Fruit fly (Drosophila melanogaster) whole organism, embryonic: ENCODE results near the gene Eip93F.

Source experiments
- CG1024 ChIP-seq: fragments of 200-800 bp; sonication (Bioruptor generic); IDR thresholded peaks from 2 replicates; pipeline ENCODE4 v1.3.6; 2022; ENCODE audit warnings: missing biosample characterization, missing genetic modification characterization
- CG11093 ChIP-seq: fragments of 200-800 bp; sonication (Bioruptor generic); IDR thresholded peaks from 3 replicates; pipeline ENCODE4 v1.3.6; 2022; ENCODE audit warnings: missing biosample characterization, missing genetic modification characterization
- CG11560 ChIP-seq: fragments of 200-800 bp; sonication (Bioruptor generic); IDR thresholded peaks from 3 replicates; pipeline ENCODE4 v1.3.6; 2022; ENCODE audit warnings: missing biosample characterization, missing genetic modification characterization
- CG12744 ChIP-seq: fragments of 200-800 bp; sonication (Bioruptor generic); optimal IDR thresholded peaks from 2 replicates; lab custom pipeline; 2016; ENCODE audit warnings: missing biosample characterization, missing genetic modification characterization
- CG17361 ChIP-seq: fragments of 200-800 bp; sonication (Bioruptor generic); IDR thresholded peaks from 3 replicates; pipeline ENCODE4 v1.3.6; 2022; ENCODE audit warnings: missing biosample characterization, missing genetic modification characterization
- CG17912 ChIP-seq: fragments of 200-800 bp; sonication (Bioruptor generic); optimal IDR thresholded peaks from 2 replicates; lab custom pipeline; 2018; ENCODE audit warnings: missing biosample characterization, mild to moderate bottlenecking, missing genetic modification characterization
- CG18476 ChIP-seq: fragments of 200-800 bp; sonication (Bioruptor generic); optimal IDR thresholded peaks from 2 replicates; lab custom pipeline; 2016; ENCODE audit warnings: missing biosample characterization, mild to moderate bottlenecking, missing genetic modification characterization
- CG3163 ChIP-seq: fragments of 200-800 bp; sonication (Bioruptor generic); optimal IDR thresholded peaks from 3 replicates; lab custom pipeline; 2016; ENCODE audit warnings: missing biosample characterization, missing genetic modification characterization
- CG34376 ChIP-seq: fragments of 200-800 bp; sonication (Bioruptor generic); optimal IDR thresholded peaks from 2 replicates; lab custom pipeline; 2018; ENCODE audit warnings: missing biosample characterization, mild to moderate bottlenecking, missing genetic modification characterization
- CG3838 ChIP-seq: fragments of 200-800 bp; sonication (Bioruptor generic); optimal IDR thresholded peaks from 3 replicates; lab custom pipeline; 2016; ENCODE audit warnings: missing biosample characterization, missing genetic modification characterization
- CG5180 ChIP-seq: fragments of 200-800 bp; sonication (Bioruptor generic); optimal IDR thresholded peaks from 3 replicates; lab custom pipeline; 2017; ENCODE audit warnings: missing biosample characterization, missing genetic modification characterization, mild to moderate bottlenecking, moderate library complexity, missing genetic modification reagents
- CG7357 ChIP-seq: fragments of 200-800 bp; sonication (Bioruptor generic); IDR thresholded peaks from 3 replicates; pipeline ENCODE4 v1.3.6; 2022; ENCODE audit warnings: missing biosample characterization, missing genetic modification characterization
- CG9437 ChIP-seq: fragments of 200-800 bp; sonication (Bioruptor generic); optimal IDR thresholded peaks from 2 replicates; lab custom pipeline; 2018; ENCODE audit warnings: missing biosample characterization, mild to moderate bottlenecking, missing genetic modification characterization
- CG9797 ChIP-seq: fragments of 200-800 bp; sonication (Bioruptor generic); optimal IDR thresholded peaks from 3 replicates; lab custom pipeline; 2018; ENCODE audit warnings: missing biosample characterization, mild to moderate bottlenecking, missing genetic modification characterization
- CG9876 ChIP-seq: fragments of 200-800 bp; sonication (Bioruptor generic); optimal IDR thresholded peaks from 2 replicates; lab custom pipeline; 2016; ENCODE audit warnings: missing biosample characterization, missing genetic modification characterization
- D ChIP-seq, 2 experiments: fragments of 200-800 bp in 1 of 2; fragments of >200 bp in 1 of 2; sonication (Bioruptor generic) in 1 of 2; optimal IDR thresholded peaks; 2 replicates in 1 of 2; 3 replicates in 1 of 2; lab custom pipeline; 2017; ENCODE audit warnings: mild to moderate bottlenecking in 1 of 2, missing biosample characterization in 1 of 2, missing genetic modification characterization in 1 of 2, missing genetic modification reagents in 1 of 2
- Dad ChIP-seq: fragments of 200-800 bp; sonication (Bioruptor generic); optimal IDR thresholded peaks from 3 replicates; lab custom pipeline; 2016; ENCODE audit warnings: missing biosample characterization, missing genetic modification characterization
- Dbx ChIP-seq: fragments of 200-800 bp; sonication (Bioruptor generic); IDR thresholded peaks from 3 replicates; pipeline ENCODE4 v1.3.6; 2022; ENCODE audit warnings: missing biosample characterization, missing genetic modification characterization
- Dll ChIP-seq: fragments of 200-800 bp; sonication (Bioruptor generic); IDR thresholded peaks from 4 replicates; pipeline ENCODE4 v1.3.6; 2022; ENCODE audit warnings: missing biosample characterization, missing genetic modification characterization; ENCODE audit not compliant: partially characterized antibody
- Dref ChIP-seq: fragments of 200-800 bp; sonication (Bioruptor generic); IDR thresholded peaks from 2 replicates; pipeline ENCODE4 v1.3.6; 2022; ENCODE audit warnings: missing biosample characterization, missing genetic modification characterization
- Drgx ChIP-seq: fragments of 200-800 bp; sonication (Bioruptor generic); IDR thresholded peaks from 2 replicates; pipeline ENCODE4 v1.3.6; 2022; ENCODE audit warnings: missing biosample characterization, missing genetic modification characterization
- E2f1 ChIP-seq: fragments of 200-800 bp; sonication (Bioruptor generic); IDR thresholded peaks from 2 replicates; pipeline ENCODE4 v1.3.6; 2022; ENCODE audit warnings: missing biosample characterization, missing genetic modification characterization
- Ets65A ChIP-seq: fragments of 200-800 bp; sonication (Bioruptor generic); peaks from one replicate; lab custom pipeline; 2016; ENCODE audit warnings: missing biosample characterization, missing genetic modification characterization
- Hmx ChIP-seq: fragments of 200-800 bp; sonication (Bioruptor generic); optimal IDR thresholded peaks from 2 replicates; lab custom pipeline; 2016; ENCODE audit warnings: missing biosample characterization, missing genetic modification characterization
- MESR4 ChIP-seq: fragments of 200-800 bp; sonication (Bioruptor generic); optimal IDR thresholded peaks from 2 replicates; lab custom pipeline; 2018; ENCODE audit warnings: missing biosample characterization, mild to moderate bottlenecking, missing genetic modification characterization, moderate library complexity
- MTF-1 ChIP-seq: fragments of 200-800 bp; sonication (Bioruptor generic); optimal IDR thresholded peaks from 2 replicates; lab custom pipeline; 2018; ENCODE audit warnings: missing biosample characterization, mild to moderate bottlenecking, missing genetic modification characterization, borderline replicate concordance
- Oli ChIP-seq: fragments of 200-800 bp; sonication (Bioruptor generic); optimal IDR thresholded peaks from 2 replicates; lab custom pipeline; 2018; ENCODE audit warnings: missing biosample characterization, mild to moderate bottlenecking, missing genetic modification characterization, moderate library complexity
- Opbp ChIP-seq: fragments of 200-800 bp; sonication (Bioruptor generic); IDR thresholded peaks from 3 replicates; pipeline ENCODE4 v1.3.6; 2022; ENCODE audit warnings: missing biosample characterization, missing genetic modification characterization; ENCODE audit not compliant: partially characterized antibody
- PHDP ChIP-seq: fragments of 200-800 bp; sonication (Bioruptor generic); optimal IDR thresholded peaks from 3 replicates; lab custom pipeline; 2018; ENCODE audit warnings: missing biosample characterization, mild to moderate bottlenecking, missing genetic modification characterization, moderate library complexity
- Ptx1 ChIP-seq: fragments of 200-800 bp; sonication (Bioruptor generic); IDR thresholded peaks from 2 replicates; pipeline ENCODE4 v1.3.6; 2022; ENCODE audit warnings: missing biosample characterization, missing genetic modification characterization
- Rfx ChIP-seq: fragments of 200-800 bp; sonication (Bioruptor generic); IDR thresholded peaks from 2 replicates; pipeline ENCODE4 v1.3.6; 2022; ENCODE audit warnings: missing biosample characterization, missing genetic modification characterization
- Xbp1 ChIP-seq: fragments of 200-800 bp; sonication (Bioruptor generic); optimal IDR thresholded peaks from 3 replicates; lab custom pipeline; 2016; ENCODE audit warnings: missing biosample characterization, mild to moderate bottlenecking, missing genetic modification characterization
- bbx ChIP-seq: fragments of 200-800 bp; sonication (Bioruptor generic); IDR thresholded peaks from 2 replicates; pipeline ENCODE4 v1.3.6; 2022; ENCODE audit warnings: missing biosample characterization, missing genetic modification characterization; ENCODE audit not compliant: partially characterized antibody
- bigmax ChIP-seq: fragments of 200-800 bp; sonication (Bioruptor generic); optimal IDR thresholded peaks from 2 replicates; lab custom pipeline; 2018; ENCODE audit warnings: missing biosample characterization, mild to moderate bottlenecking, missing genetic modification characterization
- bsh ChIP-seq, 2 experiments: fragments of 200-800 bp; sonication (Bioruptor generic); optimal IDR thresholded peaks; 2 replicates each; lab custom pipeline; 2017 to 2018; ENCODE audit warnings: mild to moderate bottlenecking in 2 of 2, missing biosample characterization in 2 of 2, missing genetic modification characterization in 2 of 2, moderate library complexity in 1 of 2
- exex ChIP-seq: fragments of 200-800 bp; sonication (Bioruptor generic); optimal IDR thresholded peaks from 4 replicates; lab custom pipeline; 2018; ENCODE audit warnings: missing biosample characterization, mild to moderate bottlenecking, missing genetic modification characterization, moderate library complexity
- gem ChIP-seq: fragments of 200-800 bp; sonication (Bioruptor generic); optimal IDR thresholded peaks from 2 replicates; lab custom pipeline; 2019; ENCODE audit warnings: missing biosample characterization, mild to moderate bottlenecking, missing genetic modification characterization, moderate library complexity
- lmd ChIP-seq: fragments of 200-800 bp; sonication (Bioruptor generic); IDR thresholded peaks from 2 replicates; pipeline ENCODE4 v1.3.6; 2022; ENCODE audit warnings: missing biosample characterization, missing genetic modification characterization
- nom ChIP-seq: fragments of 200-800 bp; sonication (Bioruptor generic); optimal IDR thresholded peaks from 2 replicates; lab custom pipeline; 2017; ENCODE audit warnings: missing biosample characterization, missing genetic modification characterization, mild to moderate bottlenecking, moderate library complexity, missing genetic modification reagents
- p53 ChIP-seq: fragments of 200-800 bp; sonication (Bioruptor generic); optimal IDR thresholded peaks from 2 replicates; lab custom pipeline; 2016; ENCODE audit warnings: missing biosample characterization, missing genetic modification characterization
- pros ChIP-seq: fragments of 200-800 bp; sonication (Bioruptor generic); optimal IDR thresholded peaks from 3 replicates; lab custom pipeline; 2019; ENCODE audit warnings: missing biosample characterization, mild to moderate bottlenecking, missing genetic modification characterization, moderate library complexity
- sens ChIP-seq: fragments of 200-800 bp; sonication (Bioruptor generic); peaks from one replicate; lab custom pipeline; 2016; ENCODE audit warnings: missing biosample characterization, missing genetic modification characterization
- slbo ChIP-seq: fragments of 200-800 bp; sonication (Bioruptor generic); IDR thresholded peaks from 2 replicates; pipeline ENCODE4 v1.3.6; 2022; ENCODE audit warnings: missing biosample characterization, missing genetic modification characterization
- trh ChIP-seq: fragments of 200-800 bp; sonication (Bioruptor generic); optimal IDR thresholded peaks from 2 replicates; lab custom pipeline; 2016; ENCODE audit warnings: missing biosample characterization, missing genetic modification characterization
- tup ChIP-seq: fragments of 200-800 bp; sonication (Bioruptor generic); optimal IDR thresholded peaks from 2 replicates; lab custom pipeline; 2016; ENCODE audit warnings: missing biosample characterization, mild to moderate bottlenecking, missing genetic modification characterization, moderate library complexity
- unc-4 ChIP-seq: fragments of 200-800 bp; sonication (Bioruptor generic); IDR thresholded peaks from 2 replicates; pipeline ENCODE4 v1.3.6; 2022; ENCODE audit warnings: missing biosample characterization, missing genetic modification characterization; ENCODE audit not compliant: partially characterized antibody
- vfl ChIP-seq: fragments of 200-800 bp; sonication (Bioruptor generic); optimal IDR thresholded peaks from 2 replicates; lab custom pipeline; 2016; ENCODE audit warnings: missing biosample characterization, missing genetic modification characterization
- wek ChIP-seq: fragments of 200-800 bp; sonication (Bioruptor generic); optimal IDR thresholded peaks from 3 replicates; lab custom pipeline; 2018; ENCODE audit warnings: missing biosample characterization, mild to moderate bottlenecking, missing genetic modification characterization, moderate library complexity
- z ChIP-seq: fragments of 200-800 bp; sonication (Bioruptor generic); IDR thresholded peaks from 3 replicates; pipeline ENCODE4 v1.3.6; 2022; ENCODE audit warnings: missing biosample characterization, missing genetic modification characterization
- zfh1 ChIP-seq: fragments of 200-800 bp; sonication (Bioruptor generic); IDR thresholded peaks from 3 replicates; pipeline ENCODE4 v1.3.6; 2022; ENCODE audit warnings: missing biosample characterization, missing genetic modification characterization

The Eip93F gene

DNA sequence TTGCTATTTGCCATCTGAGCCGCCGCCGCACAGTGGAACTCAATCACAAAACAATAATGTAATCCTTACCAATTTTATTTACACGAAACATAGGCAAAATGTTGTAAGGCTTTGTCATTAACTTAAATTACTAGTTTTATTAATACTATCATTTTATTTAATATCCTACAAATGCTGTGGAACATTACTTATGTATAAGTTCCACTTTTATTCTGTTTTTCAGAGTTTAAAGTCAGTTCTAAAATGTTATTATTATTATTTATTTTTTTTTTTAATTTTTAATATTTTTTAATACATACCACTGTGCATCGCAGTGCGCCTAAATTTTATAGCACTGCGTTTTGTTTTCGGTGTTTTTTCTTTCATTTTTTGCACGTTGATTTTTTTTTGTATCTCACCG, 17.6 kb upstream of the Eip93F start (continued):
- TF ChIP-seq CG9876 (no peak), CG12744 (GFP tag; lab: Kevin White, UChicago) (no peak), p53 (GFP tag; lab: Kevin White, UChicago) (no peak), CG7357 (GFP tag; lab: Robert Waterston, UW) (no peak), Oli (tag; lab: Kevin White, UChicago) (peak; percentile 34), Ptx1 (peak; percentile 40; the same call in 1 of the 2 replicates), z (no peak), CG11560 (tag; lab: Robert Waterston, UW) (no peak), CG1024 (GFP tag; lab: Robert Waterston, UW) (no peak), lmd (GFP tag; lab: Robert Waterston, UW) (no peak), CG9437 (GFP tag; lab: Kevin White, UChicago) (no peak), wek (GFP tag; lab: Kevin White, UChicago) (no peak), gem (tag; lab: Kevin White, UChicago) (peak; percentile 28), zfh1 (no peak), trh (GFP tag; lab: Kevin White, UChicago) (no peak), MTF-1 (GFP tag; lab: Kevin White, UChicago) (no peak), vfl (GFP tag; lab: Kevin White, UChicago) (no peak), Dll (GFP tag; lab: Robert Waterston, UW) (no peak), CG5180 (GFP tag; lab: Kevin White, UChicago) (no peak), MESR4 (GFP tag; lab: Kevin White, UChicago) (no peak), CG3163 (GFP tag; lab: Kevin White, UChicago) (no peak), pros (GFP tag; lab: Kevin White, UChicago) (no peak), nom (GFP tag; lab: Kevin White, UChicago) (no peak), CG9797 (GFP tag; lab: Kevin White, UChicago) (no peak), Dref (GFP tag; lab: Robert Waterston, UW) (no peak), unc-4 (GFP tag; lab: Robert Waterston, UW) (no peak), CG34376 (no peak), CG11093 (GFP tag; lab: Robert Waterston, UW) (no peak), Rfx (GFP tag; lab: Robert Waterston, UW) (no peak), tup (GFP tag; lab: Kevin White, UChicago) (no peak), CG17912 (GFP tag; lab: Kevin White, UChicago) (no peak), PHDP (tag; lab: Kevin White, UChicago) (no peak)

DNA sequence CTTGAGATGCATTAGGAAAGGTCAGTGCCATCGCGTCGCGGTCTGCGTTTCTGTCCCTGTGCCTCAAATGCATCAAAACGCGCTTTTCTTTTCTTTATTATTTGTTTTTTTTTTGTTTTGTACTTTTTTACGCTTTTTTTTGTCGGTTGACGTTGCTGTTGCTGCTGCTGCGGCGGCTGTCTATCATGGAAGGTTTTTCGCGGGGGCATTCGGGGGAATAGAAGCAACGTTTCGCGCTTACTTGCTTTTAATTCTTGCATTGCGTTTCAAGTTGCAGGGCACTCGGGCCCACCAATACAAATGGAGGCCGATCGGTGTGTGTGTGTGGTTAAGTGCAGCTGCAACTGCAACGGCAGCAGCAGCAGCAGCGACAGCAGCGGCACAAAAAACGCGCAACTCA, 15.0 kb upstream of the Eip93F start:
- TF ChIP-seq Dad (no peak), slbo (GFP tag; lab: Robert Waterston, UW) (no peak), Ets65A (GFP tag; lab: Kevin White, UChicago) (peak; percentile 91), bbx (no peak), Opbp (GFP tag; lab: Robert Waterston, UW) (no peak), bsh (GFP tag; optimal IDR thresholded peaks at IDR 0.05; lab: Kevin White, UChicago) (peak in 1 of 2 experiments; percentile 36)

DNA sequence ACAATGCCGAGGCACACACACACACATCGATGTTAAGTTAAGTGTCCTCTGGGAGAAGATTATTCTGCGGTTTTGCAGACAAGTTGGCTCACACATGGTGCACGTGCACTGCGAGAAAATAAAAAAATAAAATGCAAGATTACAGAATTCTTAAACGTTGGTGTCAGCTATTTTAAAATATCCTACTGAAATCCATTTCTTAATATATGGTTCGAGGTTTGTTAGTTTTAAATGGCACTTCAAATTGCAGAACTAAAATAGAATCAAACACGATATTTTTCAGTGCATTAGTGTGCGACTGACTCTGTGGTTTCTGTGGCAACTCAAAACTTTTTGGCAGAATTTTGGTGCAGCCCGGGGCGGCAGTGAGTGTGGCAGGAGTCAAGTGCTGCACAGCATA, 13.7 kb upstream of the Eip93F start:
- TF ChIP-seq Drgx (peak; percentile 47), CG17361 (GFP tag; lab: Robert Waterston, UW) (no peak), CG3838 (GFP tag; lab: Kevin White, UChicago) (no peak), nom (GFP tag; lab: Kevin White, UChicago) (peak; percentile 42), sens (GFP tag; lab: Kevin White, UChicago) (peak; percentile 27), exex (no peak), Hmx (GFP tag; lab: Kevin White, UChicago) (no peak), Dbx (GFP tag; lab: Robert Waterston, UW) (no peak), bigmax (no peak), CG18476 (no peak), Xbp1 (GFP tag; lab: Kevin White, UChicago) (no peak), E2f1 (GFP tag; lab: Robert Waterston, UW) (no peak), D (optimal IDR thresholded peaks at IDR 0.05; lab: Kevin White, UChicago) (no peak), D (GFP tag; optimal IDR thresholded peaks at IDR 0.05; lab: Kevin White, UChicago) (no peak)
